Fruit fly (Drosophila melanogaster): ENCODE data around the gene CG9286.
A peak's percentile ranks its signal among the peaks of the same experiment; 100 is the strongest.

Gene CG9286

DNA sequence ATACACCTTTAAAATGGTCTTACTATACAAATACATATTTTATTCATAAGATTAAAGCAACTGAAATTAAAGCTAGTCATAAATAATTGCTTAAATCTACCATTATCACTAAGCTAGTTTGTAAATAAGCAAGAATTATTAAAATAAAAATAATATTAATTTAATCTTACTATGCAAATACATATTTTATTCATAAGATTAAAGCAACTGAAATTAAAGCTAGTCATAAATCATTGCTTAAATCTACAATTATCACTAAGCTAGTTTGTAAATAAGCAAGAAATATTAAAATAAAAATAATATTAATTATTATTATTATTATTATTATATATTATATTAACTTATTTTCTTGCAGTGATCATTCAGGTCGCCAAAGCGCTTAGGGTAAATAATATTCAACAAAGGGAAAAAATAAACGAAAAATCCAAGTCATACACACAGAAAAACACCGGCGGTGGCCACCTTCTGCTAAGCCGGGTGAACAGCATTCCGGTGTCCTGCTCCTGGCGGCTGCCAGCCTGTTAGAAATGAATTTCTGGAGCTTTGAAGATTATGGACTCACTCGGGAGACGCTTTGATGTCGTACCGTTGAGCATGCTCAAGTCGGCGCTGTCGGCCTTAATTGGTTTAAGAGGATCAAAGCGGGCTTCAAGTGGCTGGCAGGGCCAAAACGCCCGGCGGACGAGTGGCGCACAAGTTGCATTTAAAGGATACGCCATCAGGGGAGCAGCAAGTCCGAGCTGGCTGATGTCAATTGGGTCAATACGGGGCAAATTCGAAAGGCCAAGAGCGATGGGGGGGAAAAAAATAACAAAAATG lies 23.3 kb downstream of the CG9286 start:
- no peak for TF ChIP-seq rn (GFP tag; IDR thresholded peaks at IDR 0.05)
- no peak for TF ChIP-seq CG34367 (tag; optimal IDR thresholded peaks at IDR 0.05)
- peak; percentile 19 for TF ChIP-seq CG15710 (tag; optimal IDR thresholded peaks at IDR 0.05)
- no peak for TF ChIP-seq gl (tag; optimal IDR thresholded peaks at IDR 0.05)
- TF ChIP-seq CG10348 (GFP tag; IDR thresholded peaks at IDR 0.05), result no peak
- no peak for TF ChIP-seq Ets98B (GFP tag; IDR thresholded peaks at IDR 0.05)
- peak; percentile 1 for TF ChIP-seq CG9948 (tag; optimal IDR thresholded peaks at IDR 0.05)
- TF ChIP-seq EcR (GFP tag; optimal IDR thresholded peaks at IDR 0.05), result no peak
- TF ChIP-seq CG4496 (GFP tag; IDR thresholded peaks at IDR 0.05), result no peak
- no peak for TF ChIP-seq CG13204 (GFP tag; optimal IDR thresholded peaks at IDR 0.05)
- no peak for TF ChIP-seq CG32121 (GFP tag; IDR thresholded peaks at IDR 0.05)
- no peak for TF ChIP-seq CG12605 (GFP tag; IDR thresholded peaks at IDR 0.05)
- TF ChIP-seq CG8301 (tag; optimal IDR thresholded peaks at IDR 0.05), result no peak
- peak; percentile 39 for TF ChIP-seq CG14655 (GFP tag; optimal IDR thresholded peaks at IDR 0.05)
- TF ChIP-seq Pif1B (GFP tag; optimal IDR thresholded peaks at IDR 0.05), result no peak
- no peak for TF ChIP-seq Pif1A (GFP tag; optimal IDR thresholded peaks at IDR 0.05)
- peak; percentile 57 for TF ChIP-seq CG8159 (tag; optimal IDR thresholded peaks at IDR 0.05)
- no peak for TF ChIP-seq CG17806 (tag; optimal IDR thresholded peaks at IDR 0.05)
- TF ChIP-seq D1 (tag; optimal IDR thresholded peaks at IDR 0.05), result no peak
- TF ChIP-seq Snoo (tag; optimal IDR thresholded peaks at IDR 0.05), result no peak
- TF ChIP-seq fd96Ca (GFP tag; IDR thresholded peaks at IDR 0.05), result no peak

DNA sequence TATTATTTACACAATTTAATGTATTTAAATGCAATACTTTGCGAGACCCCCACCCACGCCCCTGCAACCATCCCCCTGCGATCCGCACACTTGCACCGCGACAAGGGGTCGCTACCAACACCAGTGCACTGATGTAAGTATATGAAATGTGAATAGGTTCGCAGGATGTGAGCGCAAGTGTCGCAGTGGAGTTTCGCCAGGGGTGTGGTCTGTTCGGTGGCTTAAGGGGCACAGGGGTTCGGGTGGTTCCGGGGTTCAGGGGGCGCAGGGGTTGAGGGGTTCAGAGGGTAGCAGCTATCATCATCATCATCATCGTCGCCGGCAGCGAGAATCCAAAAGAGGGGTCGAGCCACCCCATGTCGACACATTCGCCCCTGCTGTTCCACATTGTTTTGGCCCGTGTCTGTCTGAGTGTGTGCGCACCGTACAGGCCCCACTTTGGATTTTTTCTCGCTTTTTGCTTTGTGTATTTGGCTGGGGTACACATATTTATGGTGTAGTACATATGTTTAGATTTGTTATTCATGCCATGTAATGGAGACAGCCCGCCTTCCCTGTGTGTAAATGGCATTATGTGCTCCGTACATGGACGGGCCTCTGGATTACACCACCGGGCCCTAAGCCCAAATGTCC lies 24.3 kb downstream of the CG9286 start:
- TF ChIP-seq CG32121 (GFP tag; IDR thresholded peaks at IDR 0.05) (peak; percentile 42; the same call in 1 of the 2 replicates), CG4496 (GFP tag; IDR thresholded peaks at IDR 0.05) (no peak), Pif1B (GFP tag; optimal IDR thresholded peaks at IDR 0.05) (no peak), CG8159 (tag; optimal IDR thresholded peaks at IDR 0.05) (no peak), CG34367 (tag; optimal IDR thresholded peaks at IDR 0.05) (no peak), rn (GFP tag; IDR thresholded peaks at IDR 0.05) (no peak), CG15710 (tag; optimal IDR thresholded peaks at IDR 0.05) (no peak), EcR (GFP tag; optimal IDR thresholded peaks at IDR 0.05) (no peak), Pif1A (GFP tag; optimal IDR thresholded peaks at IDR 0.05) (no peak), CG10348 (GFP tag; IDR thresholded peaks at IDR 0.05) (no peak), D1 (tag; optimal IDR thresholded peaks at IDR 0.05) (no peak), Ets98B (GFP tag; IDR thresholded peaks at IDR 0.05) (0 out of 2 replicates have a peak, but pooled peaks have one; percentile 15)

DNA sequence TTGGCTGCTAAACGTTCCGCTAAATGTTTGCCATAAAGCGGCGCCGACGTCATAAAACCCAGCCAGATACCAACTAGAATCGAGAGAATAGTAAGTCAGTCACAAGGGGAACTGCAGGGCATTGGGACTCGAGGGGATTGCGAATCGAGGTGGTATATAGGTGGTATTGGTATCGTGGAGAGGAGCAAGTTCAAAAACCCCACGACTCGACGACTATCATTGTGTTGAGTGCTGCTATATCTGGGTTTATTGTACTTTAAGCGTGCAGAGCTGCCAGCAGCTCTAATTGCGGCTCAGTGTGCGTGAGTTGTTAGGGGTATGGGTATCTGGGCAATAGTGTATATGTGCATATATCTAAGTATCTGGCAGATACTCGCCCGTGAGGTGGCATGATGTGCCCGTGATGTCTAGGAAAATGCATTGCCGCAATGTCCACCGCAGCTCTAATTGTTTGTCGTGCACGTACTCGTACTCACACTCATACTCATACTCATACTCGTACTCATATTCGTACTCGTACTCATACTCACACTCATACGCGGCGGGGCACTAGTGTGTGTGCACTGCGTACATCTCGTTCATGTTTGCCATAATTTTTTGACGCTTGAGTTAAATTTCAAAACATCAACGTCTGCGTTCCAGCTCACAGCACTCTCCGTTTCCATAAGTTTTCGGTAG lies 25.4 kb downstream of the CG9286 start:
- no peak for TF ChIP-seq CG15710 (tag; optimal IDR thresholded peaks at IDR 0.05)
- TF ChIP-seq CG9948 (tag; optimal IDR thresholded peaks at IDR 0.05), result no peak
- peak; percentile 5; the same call in 1 of the 2 replicates for TF ChIP-seq Ets98B (GFP tag; IDR thresholded peaks at IDR 0.05)
- TF ChIP-seq EcR (GFP tag; optimal IDR thresholded peaks at IDR 0.05), result peak; percentile 92
- no peak for TF ChIP-seq CG12605 (GFP tag; IDR thresholded peaks at IDR 0.05)

DNA sequence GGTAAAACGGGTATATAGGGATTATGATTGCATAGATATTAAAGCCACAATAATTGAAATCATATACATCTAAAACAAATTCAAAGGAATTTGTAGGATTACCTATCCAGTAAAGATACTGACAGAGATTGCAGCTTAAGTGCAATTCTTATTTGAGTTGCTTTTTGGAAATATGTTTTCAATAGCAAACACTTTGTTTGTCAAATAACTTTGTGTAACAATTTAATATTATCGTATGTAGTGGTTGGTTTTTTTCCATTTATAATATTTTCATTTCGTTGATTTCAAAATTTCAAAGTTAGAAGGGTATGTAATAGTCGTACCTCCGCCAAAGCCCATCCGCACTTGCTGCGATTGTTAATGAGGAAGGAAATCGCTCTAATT lies 25.9 kb downstream of the CG9286 start:
- no peak for TF ChIP-seq fd96Ca (GFP tag; IDR thresholded peaks at IDR 0.05)
- TF ChIP-seq CG8159 (tag; optimal IDR thresholded peaks at IDR 0.05), result peak; percentile 34
- TF ChIP-seq CG12605 (GFP tag; IDR thresholded peaks at IDR 0.05), result peak; percentile 54
- TF ChIP-seq rn (GFP tag; IDR thresholded peaks at IDR 0.05), result no peak
- no peak for TF ChIP-seq gl (tag; optimal IDR thresholded peaks at IDR 0.05)
- peak; percentile 39 for TF ChIP-seq Pif1B (GFP tag; optimal IDR thresholded peaks at IDR 0.05)
- TF ChIP-seq CG17806 (tag; optimal IDR thresholded peaks at IDR 0.05), result peak; percentile 21
- TF ChIP-seq EcR (GFP tag; optimal IDR thresholded peaks at IDR 0.05), result no peak
- TF ChIP-seq Pif1A (GFP tag; optimal IDR thresholded peaks at IDR 0.05), result peak; percentile 60
- TF ChIP-seq D1 (tag; optimal IDR thresholded peaks at IDR 0.05), result no peak
- peak; percentile 78 for TF ChIP-seq CG14655 (GFP tag; optimal IDR thresholded peaks at IDR 0.05)
- peak; percentile 20 for TF ChIP-seq CG34367 (tag; optimal IDR thresholded peaks at IDR 0.05)
- no peak for TF ChIP-seq CG13204 (GFP tag; optimal IDR thresholded peaks at IDR 0.05)
- peak; percentile 23 for TF ChIP-seq Snoo (tag; optimal IDR thresholded peaks at IDR 0.05)
- peak; percentile 51 for TF ChIP-seq CG9948 (tag; optimal IDR thresholded peaks at IDR 0.05)
- peak; percentile 35; the same call in 2 of the 3 replicates for TF ChIP-seq CG4496 (GFP tag; IDR thresholded peaks at IDR 0.05)
- TF ChIP-seq CG15710 (tag; optimal IDR thresholded peaks at IDR 0.05), result peak; percentile 25
- TF ChIP-seq Ets98B (GFP tag; IDR thresholded peaks at IDR 0.05), result no peak; the same call in 1 of the 2 replicates
- no peak for TF ChIP-seq CG10348 (GFP tag; IDR thresholded peaks at IDR 0.05)
- peak; percentile 49 for TF ChIP-seq CG32121 (GFP tag; IDR thresholded peaks at IDR 0.05)
- TF ChIP-seq CG8301 (tag; optimal IDR thresholded peaks at IDR 0.05), result peak; percentile 61

DNA sequence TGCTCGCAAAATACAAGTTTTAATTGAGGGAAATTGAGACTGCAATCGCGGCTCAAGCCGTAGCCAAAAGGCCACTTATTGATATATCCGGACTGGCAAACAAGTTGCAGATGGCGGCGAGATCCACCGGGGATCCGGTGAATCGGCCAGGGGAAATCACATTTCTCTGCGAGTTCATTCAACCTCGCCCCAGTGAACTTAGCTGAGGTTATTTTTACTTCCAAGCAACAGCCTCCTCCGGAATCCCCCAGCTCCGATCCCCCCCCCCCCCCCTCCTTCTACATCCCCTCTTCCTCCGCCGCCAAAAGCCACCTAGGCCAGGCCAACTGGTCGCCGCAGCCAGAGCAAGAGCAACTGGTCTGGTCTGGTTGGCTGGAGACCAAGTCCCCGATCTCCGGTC lies 26.6 kb downstream of the CG9286 start:
- peak; percentile 97 for TF ChIP-seq EcR (GFP tag; optimal IDR thresholded peaks at IDR 0.05)
- no peak for TF ChIP-seq CG8301 (tag; optimal IDR thresholded peaks at IDR 0.05)
